Worm (Caenorhabditis elegans) whole organism, L1 larva: ENCODE results near the gene hpd-1.

Experiments
- C04F5.9 ChIP-seq: sonication (generic microtip); optimal IDR thresholded peaks from 2 replicates; lab custom pipeline; 2016; ENCODE audit warnings: missing genetic modification characterization, missing compliant biosample characterization
- C16A3.4 ChIP-seq: fragments of 150-350 bp; optimal IDR thresholded peaks from 2 replicates; lab custom pipeline; 2014; ENCODE audit warnings: missing biosample characterization, missing genetic modification characterization
- ces-1 ChIP-seq: fragments of 150-350 bp; optimal IDR thresholded peaks from 2 replicates; lab custom pipeline; 2014; ENCODE audit warnings: missing biosample characterization, missing genetic modification reagents, missing genetic modification characterization
- ets-5 ChIP-seq: fragments of 200-800 bp; sonication (Bioruptor generic); IDR thresholded peaks from 2 replicates; pipeline ENCODE4 v1.3.6; 2022; ENCODE audit warnings: missing genetic modification characterization, missing compliant biosample characterization
- fkh-10 ChIP-seq: sonication (generic microtip); optimal IDR thresholded peaks from 2 replicates; lab custom pipeline; 2017; ENCODE audit warnings: missing biosample characterization, missing genetic modification reagents, missing genetic modification characterization
- lin-13 ChIP-seq: fragments of 150-350 bp; optimal IDR thresholded peaks from 2 replicates; lab custom pipeline; 2014; ENCODE audit warnings: missing biosample characterization, missing genetic modification reagents, missing genetic modification characterization
- lsy-2 ChIP-seq, 2 experiments: fragments of 150-350 bp; optimal IDR thresholded peaks; 2 replicates each; lab custom pipeline; 2014; ENCODE audit warnings: missing biosample characterization in 2 of 2, missing genetic modification characterization in 2 of 2
- mab-9 ChIP-seq: fragments of 200-800 bp; sonication (Bioruptor generic); IDR thresholded peaks from 2 replicates; pipeline ENCODE4 v1.3.6; 2022; ENCODE audit warnings: missing genetic modification reagents, missing genetic modification characterization, missing compliant biosample characterization
- mdl-1 ChIP-seq, 2 experiments: fragments of 150-350 bp; optimal IDR thresholded peaks; 2 replicates each; lab custom pipeline; 2014 to 2017; ENCODE audit warnings: missing biosample characterization in 2 of 2, missing genetic modification characterization in 2 of 2, inconsistent platforms in 1 of 2
- nhr-237 ChIP-seq: fragments of 150-350 bp; optimal IDR thresholded peaks from 2 replicates; lab custom pipeline; 2014; ENCODE audit warnings: missing biosample characterization, missing genetic modification characterization
- tlp-1 ChIP-seq: fragments of 150-350 bp; optimal IDR thresholded peaks from 2 replicates; lab custom pipeline; 2014; ENCODE audit warnings: missing biosample characterization, missing genetic modification characterization

DNA sequence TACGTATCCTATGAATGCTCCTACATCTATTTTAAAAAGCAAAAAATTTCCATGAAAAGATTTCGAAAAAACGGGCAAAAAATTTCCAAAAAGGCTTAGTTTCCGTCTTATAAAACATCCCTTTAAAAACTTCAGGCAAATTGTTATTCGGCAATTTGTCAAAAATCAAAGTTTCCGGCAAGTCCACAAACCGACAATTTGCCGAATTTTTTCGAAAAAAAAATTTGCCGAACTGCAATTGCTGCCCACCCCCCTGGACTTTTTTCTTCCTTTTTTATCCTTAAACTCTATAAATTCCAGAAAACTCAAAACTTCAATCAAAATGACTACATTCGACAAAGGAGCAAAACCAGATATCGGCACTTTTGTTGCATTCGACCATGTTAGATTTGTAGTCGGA lies at the start of gene hpd-1:
- TF ChIP-seq C04F5.9: no peak
- no peak for TF ChIP-seq ets-5
- no peak for TF ChIP-seq ces-1 (GFP tag; lab: Kevin White, UChicago)
- no peak for TF ChIP-seq lin-13 (GFP tag; lab: Kevin White, UChicago)
- TF ChIP-seq tlp-1 (tag; lab: Kevin White, UChicago): no peak
- no peak for TF ChIP-seq C16A3.4 (tag; lab: Kevin White, UChicago)
- TF ChIP-seq lsy-2 (tag; optimal IDR thresholded peaks at IDR 0.05; lab: Kevin White, UChicago): no peak
- TF ChIP-seq mdl-1 (tag; optimal IDR thresholded peaks at IDR 0.05; lab: Kevin White, UChicago): no peak
- TF ChIP-seq fkh-10 (GFP tag; lab: Kevin White, UChicago): no peak
- TF ChIP-seq mab-9 (GFP tag; lab: Robert Waterston, UW): no peak
- TF ChIP-seq nhr-237 (tag; lab: Kevin White, UChicago): no peak
